Fruit fly (Drosophila melanogaster): ENCODE measurements around the gene CG12729.

- no peak for TF ChIP-seq CG4496 (GFP tag; IDR thresholded peaks at IDR 0.05)
- no peak for TF ChIP-seq D1 (tag; optimal IDR thresholded peaks at IDR 0.05)
- no peak for TF ChIP-seq CG8301 (tag; optimal IDR thresholded peaks at IDR 0.05)
- no peak for TF ChIP-seq CG13204 (GFP tag; optimal IDR thresholded peaks at IDR 0.05)
- no peak for TF ChIP-seq CG14655 (GFP tag; optimal IDR thresholded peaks at IDR 0.05)
- TF ChIP-seq CG10348 (GFP tag; IDR thresholded peaks at IDR 0.05), result no peak
- no peak for TF ChIP-seq Ets98B (GFP tag; IDR thresholded peaks at IDR 0.05)
- TF ChIP-seq CG15710 (tag; optimal IDR thresholded peaks at IDR 0.05), result no peak
- no peak for TF ChIP-seq EcR (GFP tag; optimal IDR thresholded peaks at IDR 0.05)
Observed at dm6 chrX:5893165-5893564, 48.1 kb downstream of the CG12729 start.

Data from whole organism, pupa.